Fruit fly (Drosophila melanogaster): ENCODE measurements around the gene CG17375.

DNA sequence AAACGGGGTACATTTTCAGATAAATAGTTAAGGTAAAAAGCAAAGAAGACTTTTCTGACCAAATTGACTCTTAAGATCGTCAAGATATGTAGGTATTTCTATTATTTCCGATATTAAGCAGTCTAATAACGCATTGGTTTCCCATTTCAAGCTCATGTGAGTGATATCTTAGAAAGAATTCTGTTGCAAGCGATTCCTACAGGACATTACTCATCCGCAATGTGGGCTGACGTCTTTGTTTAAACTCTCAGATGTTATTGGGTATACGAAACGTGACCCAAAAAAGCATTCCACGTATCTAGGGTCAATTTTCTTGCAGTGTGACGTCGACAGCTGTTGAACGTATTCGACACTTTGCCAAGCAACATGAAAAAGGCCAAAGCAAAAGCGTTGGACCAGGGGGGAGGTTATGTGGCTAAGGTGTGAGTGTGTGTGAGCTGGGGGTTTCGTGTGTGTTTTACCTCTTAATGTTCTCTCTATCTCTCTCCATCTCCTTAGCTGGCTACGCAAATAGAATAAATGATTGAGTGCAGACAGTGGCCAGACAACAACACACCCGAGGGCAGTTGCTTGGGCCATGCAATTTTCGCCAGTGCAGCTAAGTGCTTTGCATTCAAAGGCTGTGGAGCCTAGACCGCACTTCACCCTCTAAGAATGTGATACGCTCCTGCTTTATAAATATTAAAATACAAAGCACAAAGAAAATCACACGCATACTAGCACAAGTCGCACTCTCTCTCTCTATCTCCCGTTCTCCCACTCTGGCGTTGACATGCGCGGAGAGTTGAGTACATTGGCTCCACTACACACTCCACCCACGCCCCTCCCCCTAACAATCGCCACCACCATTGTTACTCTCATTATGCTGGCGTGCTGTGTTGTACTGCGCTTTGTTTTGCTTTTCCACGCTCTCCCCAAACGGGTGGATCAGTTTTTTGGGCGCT is 18.3 kb downstream of the CG17375 start:
- TF ChIP-seq dati (GFP tag; IDR thresholded peaks at IDR 0.05) (peak; percentile 64), CG17568 (GFP tag; optimal IDR thresholded peaks at IDR 0.05) (peak; percentile 87), ttk (GFP tag; IDR thresholded peaks at IDR 0.05) (peak; percentile 74), ap (GFP tag; IDR thresholded peaks at IDR 0.05) (peak; percentile 67), CG4730 (GFP tag; IDR thresholded peaks at IDR 0.05) (peak; percentile 79), CG31365 (tag; optimal IDR thresholded peaks at IDR 0.05) (peak; percentile 62), zen2 (GFP tag; IDR thresholded peaks at IDR 0.05; ENCODE audit: partially characterized antibody) (peak; percentile 4; the same call in 2 of the 3 replicates), CG4617 (GFP tag; optimal IDR thresholded peaks at IDR 0.05; ENCODE audit: borderline replicate concordance) (peak; percentile 74), Doc3 (GFP tag; IDR thresholded peaks at IDR 0.05; ENCODE audit: partially characterized antibody) (0 out of 3 replicates have a peak, but pooled peaks have one; percentile 10)
